Worm (Caenorhabditis elegans) whole organism, L4 larva: Measurements from ENCODE around the gene spon-1.

Source experiments
- D1046.2 ChIP-seq: fragments of 200-800 bp; sonication (Bioruptor generic); IDR thresholded peaks from 2 replicates; pipeline ENCODE4 v1.3.6; 2022; ENCODE audit warnings: missing genetic modification characterization, missing compliant biosample characterization
- F44E2.7 ChIP-seq: fragments of 200-800 bp; sonication (Bioruptor generic); IDR thresholded peaks from 2 replicates; pipeline ENCODE4 v2.1.2; 2022; ENCODE audit warnings: missing genetic modification characterization, missing compliant biosample characterization
- F49E8.2 ChIP-seq: sonication (generic microtip); optimal IDR thresholded peaks from 2 replicates; lab custom pipeline; 2016; ENCODE audit warnings: missing compliant biosample characterization, mild to moderate bottlenecking, missing genetic modification characterization, borderline replicate concordance
- T20F7.1 ChIP-seq: fragments of 200-800 bp; sonication (Bioruptor generic); optimal IDR thresholded peaks from 2 replicates; lab custom pipeline; 2018; ENCODE audit warnings: mild to moderate bottlenecking, missing genetic modification characterization, missing compliant biosample characterization
- Y48G9A.11 ChIP-seq: fragments of 200-800 bp; sonication (Bioruptor generic); IDR thresholded peaks from 2 replicates; pipeline ENCODE4 v1.3.6; 2022; ENCODE audit warnings: missing genetic modification reagents, missing genetic modification characterization, missing compliant biosample characterization
- Y5F2A.4 ChIP-seq: fragments of 200-800 bp; sonication (Bioruptor generic); optimal IDR thresholded peaks from 2 replicates; lab custom pipeline; 2018; ENCODE audit warnings: mild to moderate bottlenecking, missing genetic modification characterization, missing compliant biosample characterization
- ZK337.2 ChIP-seq: fragments of 200-800 bp; sonication (Bioruptor generic); IDR thresholded peaks from 2 replicates; pipeline ENCODE4 v1.3.6; 2022; ENCODE audit warnings: missing genetic modification reagents, missing genetic modification characterization, missing compliant biosample characterization
- aha-1 ChIP-seq: fragments of 150-350 bp; peaks from one replicate; lab custom pipeline; 2014; ENCODE audit warnings: missing biosample characterization, missing genetic modification characterization
- attf-4 ChIP-seq: sonication (generic microtip); optimal IDR thresholded peaks from 3 replicates; lab custom pipeline; 2017; ENCODE audit warnings: missing biosample characterization, missing genetic modification characterization
- ceh-20 ChIP-seq: fragments of 200-800 bp; sonication (Bioruptor generic); IDR thresholded peaks from 2 replicates; pipeline ENCODE4 v1.3.6; 2022; ENCODE audit warnings: missing genetic modification reagents, missing genetic modification characterization, missing compliant biosample characterization
- ceh-32 ChIP-seq: sonication (generic microtip); optimal IDR thresholded peaks from 2 replicates; lab custom pipeline; 2016; ENCODE audit warnings: mild to moderate bottlenecking, missing genetic modification characterization, missing compliant biosample characterization; ENCODE audit not compliant: poor library complexity
- ceh-44 ChIP-seq: fragments of 200-800 bp; sonication (Bioruptor generic); IDR thresholded peaks from 2 replicates; pipeline ENCODE4 v1.3.6; 2022; ENCODE audit warnings: missing genetic modification reagents, missing genetic modification characterization, missing compliant biosample characterization
- ceh-82 ChIP-seq: sonication (generic microtip); optimal IDR thresholded peaks from 2 replicates; lab custom pipeline; 2017; ENCODE audit warnings: missing biosample characterization, missing genetic modification characterization
- ctbp-1 ChIP-seq: fragments of 200-800 bp; sonication (Bioruptor generic); IDR thresholded peaks from 2 replicates; pipeline ENCODE4 v1.3.6; 2022; ENCODE audit warnings: missing genetic modification reagents, missing genetic modification characterization, missing compliant biosample characterization
- daf-19 ChIP-seq: fragments of 200-800 bp; sonication (Bioruptor generic); conservative IDR thresholded peaks from 2 replicates; pipeline ENCODE4 v1.3.6; 2022; ENCODE audit warnings: missing genetic modification characterization, missing compliant biosample characterization
- dmd-9 ChIP-seq: fragments of 200-800 bp; sonication (Bioruptor generic); IDR thresholded peaks from 2 replicates; pipeline ENCODE4 v1.3.6; 2022; ENCODE audit warnings: missing genetic modification reagents, missing genetic modification characterization, missing compliant biosample characterization
- dpl-1 ChIP-seq: fragments of 150-350 bp; optimal IDR thresholded peaks from 2 replicates; lab custom pipeline; 2014; ENCODE audit warnings: missing biosample characterization, missing genetic modification reagents, missing genetic modification characterization
- duxl-1 ChIP-seq: sonication (generic microtip); optimal IDR thresholded peaks from 2 replicates; lab custom pipeline; 2016; ENCODE audit warnings: mild to moderate bottlenecking, missing genetic modification characterization, moderate library complexity, missing compliant biosample characterization; ENCODE audit not compliant: poor library complexity
- fkh-10 ChIP-seq: fragments of 150-350 bp; optimal IDR thresholded peaks from 2 replicates; lab custom pipeline; 2014; ENCODE audit warnings: missing biosample characterization, missing genetic modification reagents, missing genetic modification characterization
- fos-1 ChIP-seq: fragments of 150-350 bp; optimal IDR thresholded peaks from 2 replicates; lab custom pipeline; 2014; ENCODE audit warnings: missing biosample characterization, missing genetic modification characterization
- gei-8 ChIP-seq: fragments of 200-800 bp; sonication (Bioruptor generic); optimal IDR thresholded peaks from 2 replicates; lab custom pipeline; 2018; ENCODE audit warnings: mild to moderate bottlenecking, missing genetic modification characterization, missing compliant biosample characterization
- hif-1 ChIP-seq, 2 experiments: sonication (generic microtip); optimal IDR thresholded peaks; 2 replicates each; lab custom pipeline; 2016 to 2017; ENCODE audit warnings: missing compliant biosample characterization in 2 of 2, missing genetic modification characterization in 2 of 2, missing genetic modification reagents in 2 of 2, missing genotype in 2 of 2, mild to moderate bottlenecking in 1 of 2
- hlh-11 ChIP-seq: fragments of 200-800 bp; sonication (Bioruptor generic); optimal IDR thresholded peaks from 2 replicates; lab custom pipeline; 2018; ENCODE audit warnings: mild to moderate bottlenecking, missing genetic modification characterization, missing compliant biosample characterization
- hlh-30 ChIP-seq: sonication (generic microtip); optimal IDR thresholded peaks from 2 replicates; lab custom pipeline; 2017; ENCODE audit warnings: antibody characterized with exemption, mild to moderate bottlenecking, missing genetic modification characterization, missing compliant biosample characterization; ENCODE audit not compliant: insufficient read depth
- jun-1 ChIP-seq: fragments of 150-350 bp; optimal IDR thresholded peaks from 2 replicates; lab custom pipeline; 2014; ENCODE audit warnings: missing biosample characterization, missing genetic modification reagents, missing genetic modification characterization
- lin-1 ChIP-seq: fragments of 200-800 bp; sonication (Bioruptor generic); IDR thresholded peaks from 2 replicates; pipeline ENCODE4 v1.3.6; 2022; ENCODE audit warnings: missing genetic modification reagents, missing genetic modification characterization, missing compliant biosample characterization
- madf-9 ChIP-seq: fragments of 200-800 bp; sonication (Bioruptor generic); conservative IDR thresholded peaks from 2 replicates; pipeline ENCODE4 v1.3.6; 2022; ENCODE audit warnings: missing genetic modification reagents, missing genetic modification characterization, missing compliant biosample characterization
- mdl-1 ChIP-seq, 2 experiments: fragments of 150-350 bp in 1 of 2; sonication (generic microtip) in 1 of 2; optimal IDR thresholded peaks; 2 replicates each; lab custom pipeline; 2014 to 2017; ENCODE audit warnings: missing biosample characterization in 2 of 2, missing genetic modification characterization in 2 of 2
- mep-1 ChIP-seq: fragments of 150-350 bp; sonication (generic microtip); optimal IDR thresholded peaks from 3 replicates; lab custom pipeline; 2014; ENCODE audit warnings: missing biosample characterization, missing genetic modification characterization
- mes-2 ChIP-seq: sonication (generic microtip); optimal IDR thresholded peaks from 2 replicates; lab custom pipeline; 2016; ENCODE audit warnings: missing genotype, mild to moderate bottlenecking, missing genetic modification characterization, missing compliant biosample characterization; ENCODE audit not compliant: poor library complexity, severe bottlenecking
- mxl-2 ChIP-seq: fragments of 200-800 bp; sonication (Bioruptor generic); conservative IDR thresholded peaks from 2 replicates; pipeline ENCODE4 v1.3.6; 2022; ENCODE audit warnings: missing genetic modification reagents, missing genetic modification characterization, missing compliant biosample characterization
- mxl-3 ChIP-seq: fragments of 200-800 bp; sonication (Bioruptor generic); optimal IDR thresholded peaks from 2 replicates; lab custom pipeline; 2018; ENCODE audit warnings: mild to moderate bottlenecking, missing genetic modification characterization, missing compliant biosample characterization
- nhr-10 ChIP-seq: fragments of 150-350 bp; optimal IDR thresholded peaks from 2 replicates; lab custom pipeline; 2014; ENCODE audit warnings: missing biosample characterization, missing genetic modification characterization
- nhr-102 ChIP-seq: sonication (generic microtip); optimal IDR thresholded peaks from 2 replicates; lab custom pipeline; 2016; ENCODE audit warnings: mild to moderate bottlenecking, missing genetic modification characterization, moderate library complexity, missing compliant biosample characterization
- nhr-28 ChIP-seq: fragments of 150-350 bp; optimal IDR thresholded peaks from 2 replicates; lab custom pipeline; 2014; ENCODE audit warnings: missing biosample characterization, missing genetic modification characterization
- nhr-48 ChIP-seq: sonication (generic microtip); optimal IDR thresholded peaks from 2 replicates; lab custom pipeline; 2016; ENCODE audit warnings: mild to moderate bottlenecking, missing genetic modification characterization, missing compliant biosample characterization
- nhr-77 ChIP-seq: fragments of 150-350 bp; optimal IDR thresholded peaks from 2 replicates; lab custom pipeline; 2014; ENCODE audit warnings: missing biosample characterization, missing genetic modification characterization
- saeg-2 ChIP-seq: fragments of 200-800 bp; sonication (Bioruptor generic); IDR thresholded peaks from 2 replicates; pipeline ENCODE4 v1.3.6; 2022; ENCODE audit warnings: missing genetic modification reagents, missing genetic modification characterization, missing compliant biosample characterization
- sdz-12 ChIP-seq: fragments of 200-800 bp; sonication (Bioruptor generic); optimal IDR thresholded peaks from 2 replicates; lab custom pipeline; 2018; ENCODE audit warnings: mild to moderate bottlenecking, missing genetic modification characterization, missing compliant biosample characterization
- set-16 ChIP-seq: fragments of 200-800 bp; sonication (Bioruptor generic); IDR thresholded peaks from 2 replicates; pipeline ENCODE4 v1.3.6; 2022; ENCODE audit warnings: missing genetic modification reagents, missing genetic modification characterization, missing compliant biosample characterization
- snpc-4 ChIP-seq: fragments of 150-350 bp; optimal IDR thresholded peaks from 2 replicates; lab custom pipeline; 2014; ENCODE audit warnings: missing biosample characterization, missing genetic modification characterization
- unc-130 ChIP-seq: sonication (generic microtip); optimal IDR thresholded peaks from 2 replicates; lab custom pipeline; 2016; ENCODE audit warnings: missing genetic modification reagents, missing genetic modification characterization, missing compliant biosample characterization
- unc-62 ChIP-seq, 3 experiments: fragments of 150-350 bp in 1 of 3; sonication (generic microtip); optimal IDR thresholded peaks in 2 of 3; peaks in 1 of 3; 1 replicate in 1 of 3; 2 replicates in 2 of 3; lab custom pipeline; 2014 to 2017; ENCODE audit warnings: missing biosample characterization in 3 of 3, missing genetic modification characterization in 3 of 3, missing genetic modification reagents in 3 of 3, missing genotype in 1 of 3
- vab-7 ChIP-seq: fragments of 200-800 bp; sonication (Bioruptor generic); IDR thresholded peaks from 2 replicates; pipeline ENCODE4 v1.3.6; 2022; ENCODE audit warnings: missing genetic modification reagents, missing genetic modification characterization, missing compliant biosample characterization
- zag-1 ChIP-seq: fragments of 150-350 bp; optimal IDR thresholded peaks from 2 replicates; lab custom pipeline; 2014; ENCODE audit warnings: missing biosample characterization, missing genetic modification characterization
- zfp-3 ChIP-seq: fragments of 200-800 bp; sonication (Bioruptor generic); conservative IDR thresholded peaks from 2 replicates; pipeline ENCODE4 v1.3.6; 2022; ENCODE audit warnings: missing genetic modification reagents, missing genetic modification characterization, missing compliant biosample characterization
- ztf-7 ChIP-seq: fragments of 150-350 bp; optimal IDR thresholded peaks from 2 replicates; lab custom pipeline; 2014; ENCODE audit warnings: missing biosample characterization, missing genetic modification characterization

spon-1 gene

DNA sequence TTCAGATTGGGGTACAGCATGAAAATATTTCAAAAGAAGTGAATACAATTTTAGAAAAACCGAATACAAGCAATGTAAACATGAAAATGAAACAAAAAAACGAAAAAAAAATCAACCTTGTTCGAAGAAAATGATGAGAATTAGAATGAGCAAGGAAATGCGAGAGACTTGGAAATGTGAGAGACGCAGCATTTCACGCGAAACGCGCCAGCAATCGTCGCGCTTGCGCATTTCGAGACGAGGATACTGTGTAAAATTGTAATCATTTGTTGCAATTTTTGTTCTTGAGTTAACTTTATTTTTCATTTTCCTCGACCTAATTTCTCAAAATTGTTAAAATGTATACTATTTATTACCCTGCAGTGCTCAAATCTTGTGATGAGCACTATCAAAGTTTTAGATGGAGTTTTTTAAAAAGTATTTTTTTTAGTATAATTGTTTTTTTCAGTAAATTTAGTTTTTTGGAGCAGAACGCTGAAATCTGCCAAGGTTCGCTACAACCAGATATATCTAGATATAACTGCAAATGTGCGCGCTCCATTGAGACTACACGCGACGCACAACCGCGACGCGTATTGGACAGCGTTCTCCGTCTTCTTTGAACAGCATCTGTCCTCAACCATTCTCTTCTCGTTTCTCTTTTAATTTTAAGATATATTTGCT lies 35.7 kb downstream of the spon-1 start, which contains the start of gene fust-1 (continued):
- TF ChIP-seq jun-1 (tag; lab: Kevin White, UChicago) (peak; percentile 85), gei-8 (GFP tag; lab: Kevin White, UChicago) (peak; percentile 65), nhr-48 (tag; lab: Kevin White, UChicago) (peak; percentile 90), mep-1 (tag; lab: Kevin White, UChicago) (peak; percentile 96), ZK337.2 (GFP tag; lab: Robert Waterston, UW) (no peak; the same call in 1 of the 2 replicates), T20F7.1 (GFP tag; lab: Kevin White, UChicago) (peak; percentile 90), hlh-11 (tag; lab: Kevin White, UChicago) (peak; percentile 95), dpl-1 (peak; percentile 90), nhr-28 (tag; lab: Kevin White, UChicago) (peak; percentile 87), hlh-30 (tag; lab: Kevin White, UChicago) (peak; percentile 83), daf-19 (GFP tag; lab: Robert Waterston, UW) (no peak), snpc-4 (tag; lab: Kevin White, UChicago) (no peak), ztf-7 (tag; lab: Kevin White, UChicago) (peak; percentile 84), unc-62 (GFP tag; optimal IDR thresholded peaks at IDR 0.05 in 1 of 2; lab: Kevin White, UChicago) (peak in 1 of 2 experiments; percentile 90), unc-62 (tag; optimal IDR thresholded peaks at IDR 0.05; lab: Kevin White, UChicago) (no peak), nhr-102 (peak; percentile 94), ceh-20 (GFP tag; lab: Robert Waterston, UW) (peak; percentile 94), lin-1 (GFP tag; lab: Robert Waterston, UW) (peak; percentile 89), mxl-3 (GFP tag; lab: Kevin White, UChicago) (peak; percentile 77), saeg-2 (GFP tag; lab: Robert Waterston, UW) (peak; percentile 87), attf-4 (tag; lab: Kevin White, UChicago) (no peak), ceh-44 (GFP tag; lab: Robert Waterston, UW) (0 out of 2 replicates have a peak, but pooled peaks have one; percentile 40), mxl-2 (GFP tag; lab: Robert Waterston, UW) (peak; percentile 85; the same call in 1 of the 2 replicates), F49E8.2 (peak; percentile 90), Y5F2A.4 (GFP tag; lab: Kevin White, UChicago) (peak; percentile 21), aha-1 (tag; lab: Kevin White, UChicago) (peak; percentile 98), mes-2 (tag; lab: Kevin White, UChicago) (peak; percentile 96), nhr-77 (tag; lab: Kevin White, UChicago) (peak; percentile 85), fkh-10 (GFP tag; lab: Kevin White, UChicago) (peak; percentile 82), vab-7 (GFP tag; lab: Robert Waterston, UW) (0 out of 2 replicates have a peak, but pooled peaks have one; percentile 49), duxl-1 (tag; lab: Kevin White, UChicago) (peak; percentile 92), zag-1 (peak; percentile 72), Y48G9A.11 (GFP tag; lab: Robert Waterston, UW) (peak; percentile 91), D1046.2 (GFP tag; lab: Robert Waterston, UW) (peak; percentile 74; the same call in 1 of the 2 replicates), hif-1 (tag; optimal IDR thresholded peaks at IDR 0.05; lab: Kevin White, UChicago) (peak; percentile 36 to 71), ctbp-1 (GFP tag; lab: Robert Waterston, UW) (peak; percentile 94), F44E2.7 (peak; percentile 67; the same call in 1 of the 2 replicates), mdl-1 (tag; optimal IDR thresholded peaks at IDR 0.05; lab: Kevin White, UChicago) (peak in 1 of 2 experiments; percentile 68), madf-9 (GFP tag; lab: Robert Waterston, UW) (peak; percentile 70; the same call in 1 of the 2 replicates), sdz-12 (GFP tag; lab: Kevin White, UChicago) (no peak), set-16 (GFP tag; lab: Robert Waterston, UW) (no peak; the same call in 1 of the 2 replicates), fos-1 (tag; lab: Kevin White, UChicago) (no peak), nhr-10 (tag; lab: Kevin White, UChicago) (peak; percentile 6), ceh-32 (peak; percentile 16), zfp-3 (GFP tag; lab: Robert Waterston, UW) (peak; percentile 85), ceh-82 (tag; lab: Kevin White, UChicago) (no peak), unc-130 (peak; percentile 44), dmd-9 (GFP tag; lab: Robert Waterston, UW) (peak; percentile 77; the same call in 1 of the 2 replicates)
